Worm (Caenorhabditis elegans) whole organism, mixed stage, embryonic: Measurements from ENCODE around the gene sir-2.3.

Experiments used
- mls-2 ChIP-seq: sonication (generic microtip); optimal IDR thresholded peaks from 2 replicates; lab custom pipeline; 2016; ENCODE audit warnings: mild to moderate bottlenecking, missing genetic modification characterization, moderate library complexity, missing compliant biosample characterization
- nhr-2 ChIP-seq: fragments of 150-350 bp; optimal IDR thresholded peaks from 2 replicates; lab custom pipeline; 2014; ENCODE audit warnings: missing biosample characterization, missing genetic modification characterization
- nhr-76 ChIP-seq: sonication (generic microtip); optimal IDR thresholded peaks from 2 replicates; lab custom pipeline; 2017; ENCODE audit warnings: missing biosample characterization, missing genetic modification characterization
- snpc-4 ChIP-seq: fragments of 150-350 bp; optimal IDR thresholded peaks from 2 replicates; lab custom pipeline; 2014; ENCODE audit warnings: missing biosample characterization, missing genetic modification characterization
- unc-120 ChIP-seq: sonication (generic microtip); optimal IDR thresholded peaks from 2 replicates; lab custom pipeline; 2017; ENCODE audit warnings: missing genetic modification characterization, missing compliant biosample characterization; ENCODE audit not compliant: poor library complexity, severe bottlenecking
- unc-62 ChIP-seq: fragments of 150-350 bp; optimal IDR thresholded peaks from 2 replicates; lab custom pipeline; 2014; ENCODE audit warnings: missing biosample characterization, missing genetic modification reagents, missing genetic modification characterization

DNA sequence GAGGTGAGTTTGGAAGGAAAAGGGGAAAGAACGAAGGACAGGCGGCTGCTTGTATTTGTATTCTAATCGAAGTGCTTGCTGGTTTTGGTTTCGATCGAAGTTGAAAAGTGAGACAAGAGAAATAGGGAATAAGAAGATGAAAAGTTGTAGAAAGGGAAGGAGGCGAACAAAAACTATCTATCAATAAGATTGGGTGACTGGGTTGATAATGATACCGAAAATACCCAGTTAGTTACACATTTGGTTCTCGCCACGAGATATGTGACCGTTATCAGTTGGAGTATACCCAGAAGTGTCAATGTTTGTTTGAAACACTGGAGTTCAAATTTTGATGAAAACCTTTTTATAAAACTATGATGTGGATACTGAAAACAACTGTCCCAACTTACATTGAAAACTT, 36.8 kb downstream of the sir-2.3 start:
- TF ChIP-seq unc-120 (tag; lab: Kevin White, UChicago) (no peak), unc-62 (GFP tag; lab: Kevin White, UChicago) (no peak), mls-2 (tag; lab: Kevin White, UChicago) (no peak), nhr-2 (tag; lab: Kevin White, UChicago) (no peak), nhr-76 (tag; lab: Kevin White, UChicago) (no peak), snpc-4 (no peak)
